Worm (Caenorhabditis elegans) whole organism, L2 larva: Measurements from ENCODE around the gene cyn-3.
A peak's percentile ranks its signal among the peaks of the same experiment; 100 is the strongest.

Experiments
- C34F6.9 ChIP-seq: fragments of 150-350 bp; optimal IDR thresholded peaks from 2 replicates; lab custom pipeline; 2014; ENCODE audit warnings: missing biosample characterization, missing genetic modification characterization
- F13H6.1 ChIP-seq: sonication (generic microtip); optimal IDR thresholded peaks from 2 replicates; lab custom pipeline; 2016; ENCODE audit warnings: missing genetic modification characterization, missing compliant biosample characterization
- R02D3.7 ChIP-seq: fragments of 150-350 bp; optimal IDR thresholded peaks from 2 replicates; lab custom pipeline; 2014; ENCODE audit warnings: missing biosample characterization, missing genetic modification characterization
- Y55F3AM.14 ChIP-seq: fragments of 200-800 bp; sonication (Bioruptor generic); optimal IDR thresholded peaks from 2 replicates; lab custom pipeline; 2018; ENCODE audit warnings: mild to moderate bottlenecking, missing genetic modification characterization, missing compliant biosample characterization
- alr-1 ChIP-seq: fragments of 150-350 bp; optimal IDR thresholded peaks from 2 replicates; lab custom pipeline; 2014; ENCODE audit warnings: missing biosample characterization, missing genetic modification characterization
- aly-2 ChIP-seq: fragments of 150-350 bp; optimal IDR thresholded peaks from 2 replicates; lab custom pipeline; 2014; ENCODE audit warnings: missing biosample characterization, missing genetic modification characterization
- blmp-1 ChIP-seq: sonication (generic microtip); optimal IDR thresholded peaks from 2 replicates; lab custom pipeline; 2017; ENCODE audit warnings: missing genetic modification characterization, mild to moderate bottlenecking, missing compliant biosample characterization, antibody characterized with exemption, moderate library complexity; ENCODE audit not compliant: insufficient read depth
- ceh-16 ChIP-seq: fragments of 150-350 bp; optimal IDR thresholded peaks from 2 replicates; lab custom pipeline; 2014; ENCODE audit warnings: missing biosample characterization, missing genetic modification characterization
- crh-2 ChIP-seq: sonication (generic microtip); optimal IDR thresholded peaks from 2 replicates; lab custom pipeline; 2017; ENCODE audit warnings: missing biosample characterization, missing genetic modification characterization
- dmd-4 ChIP-seq: sonication (generic microtip); optimal IDR thresholded peaks from 2 replicates; lab custom pipeline; 2017; ENCODE audit warnings: missing biosample characterization, missing genetic modification characterization
- egl-27 ChIP-seq: sonication (generic microtip); optimal IDR thresholded peaks from 3 replicates; lab custom pipeline; 2017; ENCODE audit warnings: missing biosample characterization, missing genetic modification reagents, missing genetic modification characterization
- elt-3 ChIP-seq: sonication (generic microtip); optimal IDR thresholded peaks from 2 replicates; lab custom pipeline; 2017; ENCODE audit warnings: missing biosample characterization, missing genetic modification characterization
- fos-1 ChIP-seq: fragments of 150-350 bp; optimal IDR thresholded peaks from 2 replicates; lab custom pipeline; 2014; ENCODE audit warnings: missing biosample characterization, missing genetic modification characterization
- gmeb-1 ChIP-seq: fragments of 150-350 bp; optimal IDR thresholded peaks from 2 replicates; lab custom pipeline; 2014; ENCODE audit warnings: missing biosample characterization, missing genetic modification characterization
- lin-11 ChIP-seq: fragments of 150-350 bp; sonication (generic microtip); optimal IDR thresholded peaks from 2 replicates; lab custom pipeline; 2014; ENCODE audit warnings: missing biosample characterization, missing genetic modification characterization, inconsistent platforms, mixed read lengths
- lin-13 ChIP-seq: fragments of 150-350 bp; optimal IDR thresholded peaks from 2 replicates; lab custom pipeline; 2014; ENCODE audit warnings: missing biosample characterization, missing genetic modification reagents, missing genetic modification characterization
- lin-39 ChIP-seq: fragments of 150-350 bp; optimal IDR thresholded peaks from 2 replicates; lab custom pipeline; 2014; ENCODE audit warnings: missing biosample characterization, missing genetic modification reagents, missing genetic modification characterization
- nhr-10 ChIP-seq: sonication (generic microtip); optimal IDR thresholded peaks from 2 replicates; lab custom pipeline; 2017; ENCODE audit warnings: missing biosample characterization, missing genetic modification characterization
- nhr-11 ChIP-seq: fragments of 150-350 bp; optimal IDR thresholded peaks from 2 replicates; lab custom pipeline; 2014; ENCODE audit warnings: missing biosample characterization, missing genetic modification characterization
- nhr-12 ChIP-seq: fragments of 150-350 bp; optimal IDR thresholded peaks from 2 replicates; lab custom pipeline; 2014; ENCODE audit warnings: missing biosample characterization, missing genetic modification characterization
- nhr-129 ChIP-seq: fragments of 150-350 bp; optimal IDR thresholded peaks from 2 replicates; lab custom pipeline; 2014; ENCODE audit warnings: missing biosample characterization, missing genetic modification characterization
- nhr-21 ChIP-seq: fragments of 150-350 bp; optimal IDR thresholded peaks from 2 replicates; lab custom pipeline; 2014; ENCODE audit warnings: missing biosample characterization, missing genetic modification characterization
- nhr-23 ChIP-seq: fragments of 150-350 bp; optimal IDR thresholded peaks from 2 replicates; lab custom pipeline; 2014; ENCODE audit warnings: missing biosample characterization, missing genetic modification reagents, missing genetic modification characterization
- nhr-25 ChIP-seq: fragments of 150-350 bp; sonication (generic microtip); optimal IDR thresholded peaks from 3 replicates; lab custom pipeline; 2014; ENCODE audit warnings: missing biosample characterization, missing genetic modification characterization
- nhr-77 ChIP-seq: fragments of 150-350 bp; optimal IDR thresholded peaks from 2 replicates; lab custom pipeline; 2014; ENCODE audit warnings: missing biosample characterization, missing genetic modification characterization
- peb-1 ChIP-seq: fragments of 150-350 bp; optimal IDR thresholded peaks from 2 replicates; lab custom pipeline; 2014; ENCODE audit warnings: missing biosample characterization, missing genetic modification characterization
- sem-4 ChIP-seq: fragments of 150-350 bp; optimal IDR thresholded peaks from 2 replicates; lab custom pipeline; 2014; ENCODE audit warnings: missing biosample characterization, missing genetic modification reagents, missing genetic modification characterization
- sma-3 ChIP-seq: sonication (generic microtip); optimal IDR thresholded peaks from 2 replicates; lab custom pipeline; 2016; ENCODE audit warnings: missing genetic modification reagents, missing genetic modification characterization, missing compliant biosample characterization
- sma-9 ChIP-seq, 2 experiments: fragments of 150-350 bp in 1 of 2; sonication (generic microtip) in 1 of 2; optimal IDR thresholded peaks; 2 replicates each; lab custom pipeline; 2014 to 2016; ENCODE audit warnings: missing genetic modification characterization in 2 of 2, mild to moderate bottlenecking in 1 of 2, missing biosample characterization in 1 of 2, missing compliant biosample characterization in 1 of 2, missing genetic modification reagents in 1 of 2, moderate library complexity in 1 of 2
- unc-39 ChIP-seq: fragments of 150-350 bp; optimal IDR thresholded peaks from 2 replicates; lab custom pipeline; 2014; ENCODE audit warnings: missing biosample characterization, missing genetic modification characterization
- unc-55 ChIP-seq: fragments of 150-350 bp; sonication (generic microtip); optimal IDR thresholded peaks from 3 replicates; lab custom pipeline; 2014; ENCODE audit warnings: missing biosample characterization, missing genetic modification reagents, missing genetic modification characterization
- ztf-1 ChIP-seq: fragments of 200-800 bp; sonication (Bioruptor generic); conservative IDR thresholded peaks from 2 replicates; pipeline ENCODE4 v1.3.6; 2022; ENCODE audit warnings: missing genetic modification characterization, missing compliant biosample characterization
- ztf-11 ChIP-seq: sonication (generic microtip); optimal IDR thresholded peaks from 2 replicates; lab custom pipeline; 2017; ENCODE audit warnings: missing biosample characterization, missing genetic modification characterization
- ztf-4 ChIP-seq: fragments of 150-350 bp; optimal IDR thresholded peaks from 2 replicates; lab custom pipeline; 2014; ENCODE audit warnings: missing biosample characterization, missing genetic modification characterization

The cyn-3 gene

ce11 chrV:15140247-15140646 lies 49.5 kb upstream of the cyn-3 start, which contains the start of gene K08F9.3:
Gene K08F9.3, plus strand, starts transcription at chrV:15140547.
- no peak for TF ChIP-seq ztf-4 (tag; lab: Kevin White, UChicago)
- no peak for TF ChIP-seq dmd-4

ce11 chrV:15143285-15143684 lies 46.4 kb upstream of the cyn-3 start, which contains the start of gene K08F9.1:
Gene K08F9.1, minus strand, starts transcription at chrV:15143385.
- TF ChIP-seq unc-39 (tag; lab: Kevin White, UChicago), result no peak
- TF ChIP-seq nhr-12 (tag; lab: Kevin White, UChicago), result no peak
- no peak for TF ChIP-seq alr-1 (tag; lab: Kevin White, UChicago)
- TF ChIP-seq fos-1, result no peak
- TF ChIP-seq sma-9 (GFP tag; optimal IDR thresholded peaks at IDR 0.05; lab: Kevin White, UChicago), result no peak
- TF ChIP-seq sma-9 (tag; optimal IDR thresholded peaks at IDR 0.05; lab: Kevin White, UChicago), result no peak
- no peak for TF ChIP-seq sem-4 (tag; lab: Kevin White, UChicago)

- peak; percentile 47 for TF ChIP-seq fos-1
- peak; percentile 68 for TF ChIP-seq nhr-25 (tag; lab: Kevin White, UChicago)
- no peak for TF ChIP-seq peb-1 (tag; lab: Kevin White, UChicago)
- no peak for TF ChIP-seq aly-2
- TF ChIP-seq lin-11 (tag; lab: Kevin White, UChicago), result no peak
- no peak for TF ChIP-seq nhr-77 (tag; lab: Kevin White, UChicago)
- peak; percentile 46 for TF ChIP-seq sma-9 (GFP tag; optimal IDR thresholded peaks at IDR 0.05; lab: Kevin White, UChicago)
- no peak for TF ChIP-seq sma-9 (tag; optimal IDR thresholded peaks at IDR 0.05; lab: Kevin White, UChicago)
- no peak for TF ChIP-seq egl-27 (tag; lab: Kevin White, UChicago)
- peak; percentile 2 for TF ChIP-seq sem-4 (tag; lab: Kevin White, UChicago)
- TF ChIP-seq nhr-129 (tag; lab: Kevin White, UChicago), result peak; percentile 48
- peak; percentile 72 for TF ChIP-seq gmeb-1 (tag; lab: Kevin White, UChicago)
- TF ChIP-seq nhr-11, result no peak
- TF ChIP-seq C34F6.9 (tag; lab: Kevin White, UChicago), result peak; percentile 78
- TF ChIP-seq sma-3 (GFP tag; lab: Kevin White, UChicago), result peak; percentile 68
- no peak for TF ChIP-seq dmd-4
- peak; percentile 84 for TF ChIP-seq unc-55 (GFP tag; lab: Kevin White, UChicago)
- peak; percentile 26 for TF ChIP-seq nhr-21
- no peak for TF ChIP-seq nhr-10
- no peak for TF ChIP-seq R02D3.7 (tag; lab: Kevin White, UChicago)
- peak; percentile 66 for TF ChIP-seq lin-13 (GFP tag; lab: Kevin White, UChicago)
- TF ChIP-seq blmp-1, result peak; percentile 100
- peak; percentile 48 for TF ChIP-seq crh-2 (tag; lab: Kevin White, UChicago)
- no peak for TF ChIP-seq lin-39 (tag; lab: Kevin White, UChicago)
- no peak for TF ChIP-seq nhr-12 (tag; lab: Kevin White, UChicago)
- TF ChIP-seq alr-1 (tag; lab: Kevin White, UChicago), result no peak
- no peak for TF ChIP-seq Y55F3AM.14 (GFP tag; lab: Kevin White, UChicago)
- TF ChIP-seq ceh-16 (tag; lab: Kevin White, UChicago), result no peak
- no peak for TF ChIP-seq elt-3 (tag; lab: Kevin White, UChicago)
- TF ChIP-seq nhr-23 (tag; lab: Kevin White, UChicago), result no peak
- TF ChIP-seq F13H6.1 (tag; lab: Kevin White, UChicago), result no peak
- TF ChIP-seq, all 48 proteins: peak for 13
Measured at ce11 chrV:15143798-15144197, 45.9 kb upstream of the cyn-3 start, which contains the start of gene K08F9.4. Gene K08F9.4, plus strand, starts transcription at chrV:15144019.

ce11 chrV:15147776-15148175 lies 42.0 kb upstream of the cyn-3 start, which contains the start of gene T09F5.20:
Gene T09F5.20, minus strand, starts transcription at chrV:15147876.
- TF ChIP-seq crh-2 (tag; lab: Kevin White, UChicago) (no peak), ztf-11 (no peak)

ce11 chrV:15148800-15149199 lies 40.9 kb upstream of the cyn-3 start, which contains the start of gene T09F5.1:
Gene T09F5.1, plus strand, starts transcription at chrV:15149100.
- TF ChIP-seq alr-1 (tag; lab: Kevin White, UChicago) (no peak), ztf-1 (GFP tag; lab: Robert Waterston, UW) (no peak), sem-4 (tag; lab: Kevin White, UChicago) (no peak), Y55F3AM.14 (GFP tag; lab: Kevin White, UChicago) (no peak)
